Worm (Caenorhabditis elegans) whole organism, late embryonic: Measurements from ENCODE around the gene mltn-11.

ENCODE experiments used
- C38D4.7 ChIP-seq: fragments of 200-800 bp; sonication (Bioruptor generic); optimal IDR thresholded peaks from 2 replicates; lab custom pipeline; 2018; ENCODE audit warnings: mild to moderate bottlenecking, missing genetic modification characterization, moderate library complexity, missing compliant biosample characterization
- ceh-14 ChIP-seq: sonication (generic microtip); optimal IDR thresholded peaks from 2 replicates; lab custom pipeline; 2016; ENCODE audit warnings: missing genotype, missing genetic modification characterization, missing compliant biosample characterization
- elt-2 ChIP-seq: sonication (generic microtip); optimal IDR thresholded peaks from 2 replicates; lab custom pipeline; 2016; ENCODE audit warnings: missing genetic modification reagents, missing genetic modification characterization, missing compliant biosample characterization
- hlh-15 ChIP-seq: sonication (generic microtip); optimal IDR thresholded peaks from 2 replicates; lab custom pipeline; 2016; ENCODE audit warnings: missing genetic modification characterization, missing compliant biosample characterization
- lin-11 ChIP-seq: fragments of 200-800 bp; sonication (Bioruptor generic); optimal IDR thresholded peaks from 2 replicates; lab custom pipeline; 2018; ENCODE audit warnings: mild to moderate bottlenecking, missing genetic modification characterization, missing compliant biosample characterization
- nfya-1 ChIP-seq: sonication (generic microtip); optimal IDR thresholded peaks from 2 replicates; lab custom pipeline; 2017; ENCODE audit warnings: missing genetic modification characterization, mild to moderate bottlenecking, missing compliant biosample characterization, antibody characterized with exemption, moderate library complexity
- nhr-11 ChIP-seq: fragments of 150-350 bp; optimal IDR thresholded peaks from 2 replicates; lab custom pipeline; 2014; ENCODE audit warnings: missing biosample characterization, missing genetic modification characterization
- pros-1 ChIP-seq: fragments of 150-350 bp; optimal IDR thresholded peaks from 2 replicates; lab custom pipeline; 2014; ENCODE audit warnings: missing biosample characterization, missing genetic modification reagents, missing genetic modification characterization
- sdc-2 ChIP-seq: sonication (generic microtip); optimal IDR thresholded peaks from 2 replicates; lab custom pipeline; 2016; ENCODE audit warnings: missing genotype, missing genetic modification characterization, missing compliant biosample characterization
- tbx-2 ChIP-seq: sonication (generic microtip); optimal IDR thresholded peaks from 2 replicates; lab custom pipeline; 2016; ENCODE audit warnings: missing genetic modification characterization, missing compliant biosample characterization
- unc-42 ChIP-seq: sonication (generic microtip); optimal IDR thresholded peaks from 2 replicates; lab custom pipeline; 2016; ENCODE audit warnings: missing genotype, missing genetic modification characterization, missing compliant biosample characterization

DNA sequence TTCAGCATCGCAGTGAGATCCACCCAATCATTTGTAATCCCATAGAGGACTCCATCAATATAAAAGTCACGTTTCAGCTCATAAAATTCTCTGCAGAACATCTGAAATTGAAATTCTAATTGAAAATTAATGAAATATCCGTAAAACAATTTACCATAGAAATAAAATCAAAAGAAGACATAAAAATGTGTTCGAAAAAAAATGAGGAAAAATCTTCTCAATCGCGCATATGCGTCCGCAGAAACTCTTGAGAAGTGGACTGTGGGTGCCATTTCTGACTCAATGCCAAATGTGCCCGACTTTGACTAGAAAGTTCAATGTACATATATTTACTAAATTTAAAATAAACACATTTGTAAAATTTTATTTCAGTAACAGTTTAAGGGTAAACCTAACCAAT lies 32.5 kb downstream of the mltn-11 start, which contains the start of gene F14F8.9:
- no peak for TF ChIP-seq ceh-14 (tag; lab: Kevin White, UChicago)
- no peak for TF ChIP-seq elt-2 (tag; lab: Kevin White, UChicago)
- TF ChIP-seq lin-11 (tag; lab: Kevin White, UChicago) = no peak
- no peak for TF ChIP-seq nfya-1 (tag; lab: Kevin White, UChicago)
- TF ChIP-seq tbx-2 (tag; lab: Kevin White, UChicago) = no peak
- TF ChIP-seq unc-42 = no peak
- no peak for TF ChIP-seq C38D4.7
- no peak for TF ChIP-seq hlh-15 (tag; lab: Kevin White, UChicago)
- no peak for TF ChIP-seq sdc-2 (tag; lab: Kevin White, UChicago)
- no peak for TF ChIP-seq pros-1 (tag; lab: Kevin White, UChicago)
- TF ChIP-seq nhr-11 (tag; lab: Kevin White, UChicago) = no peak
